Worm (Caenorhabditis elegans) whole organism, L2 larva: ENCODE data around the gene gtap-1.
"Not testable (repeated sequence)": the region's sequence is repeated elsewhere in the genome, so short reads cannot be mapped to it uniquely, and the experiment has no call there.

Experiments
- R02D3.7 ChIP-seq: fragments of 150-350 bp; optimal IDR thresholded peaks from 2 replicates; lab custom pipeline; 2014; ENCODE audit warnings: missing biosample characterization, missing genetic modification characterization
- ama-1 ChIP-seq: fragments of 150-350 bp; optimal IDR thresholded peaks from 2 replicates; lab custom pipeline; 2018; ENCODE audit warnings: inconsistent platforms
- blmp-1 ChIP-seq: sonication (generic microtip); optimal IDR thresholded peaks from 2 replicates; lab custom pipeline; 2017; ENCODE audit warnings: missing genetic modification characterization, mild to moderate bottlenecking, missing compliant biosample characterization, antibody characterized with exemption, moderate library complexity; ENCODE audit not compliant: insufficient read depth
- ceh-16 ChIP-seq: fragments of 150-350 bp; optimal IDR thresholded peaks from 2 replicates; lab custom pipeline; 2014; ENCODE audit warnings: missing biosample characterization, missing genetic modification characterization
- lin-11 ChIP-seq: fragments of 150-350 bp; sonication (generic microtip); optimal IDR thresholded peaks from 2 replicates; lab custom pipeline; 2014; ENCODE audit warnings: missing biosample characterization, missing genetic modification characterization, inconsistent platforms, mixed read lengths
- lin-13 ChIP-seq: fragments of 150-350 bp; optimal IDR thresholded peaks from 2 replicates; lab custom pipeline; 2014; ENCODE audit warnings: missing biosample characterization, missing genetic modification reagents, missing genetic modification characterization
- nhr-10 ChIP-seq: sonication (generic microtip); optimal IDR thresholded peaks from 2 replicates; lab custom pipeline; 2017; ENCODE audit warnings: missing biosample characterization, missing genetic modification characterization
- skn-1 ChIP-seq: sonication (generic microtip); optimal IDR thresholded peaks from 2 replicates; lab custom pipeline; 2017; ENCODE audit warnings: missing biosample characterization, missing genetic modification characterization
- snpc-4 ChIP-seq: fragments of 150-350 bp; optimal IDR thresholded peaks from 2 replicates; lab custom pipeline; 2014; ENCODE audit warnings: missing biosample characterization, missing genetic modification characterization
- unc-62 ChIP-seq: fragments of 150-350 bp; optimal IDR thresholded peaks from 2 replicates; lab custom pipeline; 2014; ENCODE audit warnings: missing biosample characterization, missing genetic modification reagents, missing genetic modification characterization
- ztf-1 ChIP-seq: fragments of 200-800 bp; sonication (Bioruptor generic); conservative IDR thresholded peaks from 2 replicates; pipeline ENCODE4 v1.3.6; 2022; ENCODE audit warnings: missing genetic modification characterization, missing compliant biosample characterization
- ztf-4 ChIP-seq: fragments of 150-350 bp; optimal IDR thresholded peaks from 2 replicates; lab custom pipeline; 2014; ENCODE audit warnings: missing biosample characterization, missing genetic modification characterization

DNA sequence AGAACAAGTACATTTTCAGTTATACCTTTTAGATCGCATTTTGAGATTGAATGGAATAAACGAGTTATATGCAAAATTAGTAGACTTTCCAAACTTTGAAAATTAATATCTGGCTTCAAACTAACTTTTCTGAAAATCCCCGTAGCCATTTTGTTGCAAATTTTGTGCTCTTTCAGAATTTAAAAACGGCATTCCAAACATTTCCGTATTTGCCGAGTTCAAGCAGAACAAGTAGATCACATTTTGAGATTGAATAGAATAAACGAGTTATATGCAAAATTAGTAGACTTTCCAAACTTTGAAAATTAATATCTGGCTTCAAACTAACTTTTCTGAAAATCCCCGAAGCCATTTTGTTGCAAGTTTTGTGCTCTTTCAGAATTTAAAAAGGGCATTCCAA is 43.5 kb upstream of the gtap-1 start, which contains the start of gene F55C12.2:
- not testable (repeated sequence) for TF ChIP-seq ceh-16 (tag; lab: Kevin White, UChicago); lin-11 (tag; lab: Kevin White, UChicago); ztf-4 (tag; lab: Kevin White, UChicago); nhr-10; skn-1 (tag; lab: Kevin White, UChicago); unc-62 (GFP tag; lab: Kevin White, UChicago); ama-1 (lab: Kevin White, UChicago); ztf-1; R02D3.7 (tag; lab: Kevin White, UChicago); snpc-4 (tag; lab: Kevin White, UChicago); blmp-1 (tag; lab: Kevin White, UChicago); lin-13
